Fruit fly (Drosophila melanogaster) whole organism, embryonic: Measurements from ENCODE around the gene CG12081.

Source experiments
- Adf1 ChIP-seq: fragments of 200-800 bp; sonication (Bioruptor generic); IDR thresholded peaks from 2 replicates; pipeline ENCODE4 v1.3.6; 2022; ENCODE audit warnings: missing biosample characterization, missing genetic modification characterization
- C15 ChIP-seq: fragments of 200-800 bp; sonication (Bioruptor generic); IDR thresholded peaks from 3 replicates; pipeline ENCODE4 v1.3.6; 2022; ENCODE audit warnings: missing biosample characterization, missing genetic modification characterization
- CG10147 ChIP-seq: fragments of 200-800 bp; sonication (Bioruptor generic); optimal IDR thresholded peaks from 2 replicates; lab custom pipeline; 2019; ENCODE audit warnings: missing biosample characterization, mild to moderate bottlenecking, missing genetic modification characterization, moderate library complexity
- CG10366 ChIP-seq: fragments of 200-800 bp; sonication (Bioruptor generic); IDR thresholded peaks from 2 replicates; pipeline ENCODE4 v1.3.6; 2022; ENCODE audit warnings: missing biosample characterization, missing genetic modification characterization
- CG10654 ChIP-seq: fragments of 200-800 bp; sonication (Bioruptor generic); optimal IDR thresholded peaks from 2 replicates; lab custom pipeline; 2016; ENCODE audit warnings: missing biosample characterization, missing genetic modification characterization
- CG11695 ChIP-seq: fragments of 200-800 bp; sonication (Bioruptor generic); IDR thresholded peaks from 3 replicates; pipeline ENCODE4 v1.3.6; 2022; ENCODE audit warnings: missing biosample characterization, missing genetic modification characterization
- CG12071 ChIP-seq: fragments of 200-800 bp; sonication (Bioruptor generic); optimal IDR thresholded peaks from 3 replicates; lab custom pipeline; 2018; ENCODE audit warnings: missing biosample characterization, mild to moderate bottlenecking, missing genetic modification characterization
- CG12299 ChIP-seq: fragments of 200-800 bp; sonication (Bioruptor generic); optimal IDR thresholded peaks from 2 replicates; lab custom pipeline; 2018; ENCODE audit warnings: missing biosample characterization, mild to moderate bottlenecking, missing genetic modification characterization
- CG12744 ChIP-seq: fragments of 200-800 bp; sonication (Bioruptor generic); optimal IDR thresholded peaks from 2 replicates; lab custom pipeline; 2016; ENCODE audit warnings: missing biosample characterization, missing genetic modification characterization
- CG12769 ChIP-seq: fragments of 200-800 bp; sonication (Bioruptor generic); optimal IDR thresholded peaks from 2 replicates; lab custom pipeline; 2019; ENCODE audit warnings: missing biosample characterization, mild to moderate bottlenecking, missing genetic modification characterization, moderate library complexity
- CG13287 ChIP-seq: fragments of 200-800 bp; sonication (Bioruptor generic); IDR thresholded peaks from 2 replicates; pipeline ENCODE4 v1.3.6; 2022; ENCODE audit warnings: missing biosample characterization, missing genetic modification characterization; ENCODE audit not compliant: partially characterized antibody
- CG15514 ChIP-seq: fragments of 200-800 bp; sonication (Bioruptor generic); optimal IDR thresholded peaks from 3 replicates; lab custom pipeline; 2017; ENCODE audit warnings: missing biosample characterization, missing genetic modification characterization, mild to moderate bottlenecking, moderate library complexity, missing genetic modification reagents
- CG17829 ChIP-seq: fragments of 200-800 bp; optimal IDR thresholded peaks from 2 replicates; lab custom pipeline; 2019; ENCODE audit warnings: missing biosample characterization, mild to moderate bottlenecking, missing genetic modification characterization, moderate library complexity
- CG2129 ChIP-seq: fragments of 200-800 bp; sonication (Bioruptor generic); IDR thresholded peaks from 2 replicates; pipeline ENCODE4 v1.3.6; 2022; ENCODE audit warnings: missing biosample characterization, missing genetic modification characterization; ENCODE audit not compliant: partially characterized antibody
- CG30403 ChIP-seq: fragments of 200-800 bp; sonication (Bioruptor generic); optimal IDR thresholded peaks from 3 replicates; lab custom pipeline; 2016; ENCODE audit warnings: missing biosample characterization, missing genetic modification characterization
- CG33213 ChIP-seq: fragments of 200-800 bp; sonication (Bioruptor generic); optimal IDR thresholded peaks from 3 replicates; lab custom pipeline; 2016; ENCODE audit warnings: missing biosample characterization, missing genetic modification characterization
- CG34224 ChIP-seq: fragments of 200-800 bp; sonication (Bioruptor generic); IDR thresholded peaks from 3 replicates; pipeline ENCODE4 v1.3.6; 2022; ENCODE audit warnings: missing biosample characterization, missing genetic modification characterization; ENCODE audit not compliant: partially characterized antibody
- CG7556 ChIP-seq: fragments of 200-800 bp; sonication (Bioruptor generic); optimal IDR thresholded peaks from 2 replicates; lab custom pipeline; 2017; ENCODE audit warnings: missing biosample characterization, mild to moderate bottlenecking, missing genetic modification characterization
- CG9609 ChIP-seq: fragments of 200-800 bp; sonication (Bioruptor generic); optimal IDR thresholded peaks from 3 replicates; lab custom pipeline; 2016; ENCODE audit warnings: missing biosample characterization, missing genetic modification characterization
- D19A ChIP-seq: fragments of 200-800 bp; optimal IDR thresholded peaks from 3 replicates; lab custom pipeline; 2019; ENCODE audit warnings: missing biosample characterization, mild to moderate bottlenecking, missing genetic modification characterization, moderate library complexity
- Dad ChIP-seq: fragments of 200-800 bp; sonication (Bioruptor generic); optimal IDR thresholded peaks from 3 replicates; lab custom pipeline; 2016; ENCODE audit warnings: missing biosample characterization, missing genetic modification characterization
- Dip2 ChIP-seq: fragments of 200-800 bp; sonication (Bioruptor generic); IDR thresholded peaks from 2 replicates; pipeline ENCODE4 v1.3.6; 2022; ENCODE audit warnings: missing biosample characterization, missing genetic modification characterization
- Dip3 ChIP-seq: fragments of 200-800 bp; sonication (Bioruptor generic); optimal IDR thresholded peaks from 3 replicates; lab custom pipeline; 2016; ENCODE audit warnings: missing biosample characterization, missing genetic modification characterization
- E2f2 ChIP-seq: fragments of 200-800 bp; sonication (Bioruptor generic); IDR thresholded peaks from 2 replicates; pipeline ENCODE4 v1.3.6; 2022; ENCODE audit warnings: missing biosample characterization, missing genetic modification characterization
- HLH3B ChIP-seq: fragments of 200-800 bp; sonication (Bioruptor generic); IDR thresholded peaks from 2 replicates; pipeline ENCODE4 v1.3.6; 2022; ENCODE audit warnings: missing biosample characterization, missing genetic modification characterization
- Hr3 ChIP-seq: fragments of 200-800 bp; sonication (Bioruptor generic); optimal IDR thresholded peaks from 3 replicates; lab custom pipeline; 2016; ENCODE audit warnings: missing biosample characterization, missing genetic modification characterization
- Lhr ChIP-seq: fragments of 200-800 bp; sonication (Bioruptor generic); optimal IDR thresholded peaks from 3 replicates; lab custom pipeline; 2017; ENCODE audit warnings: mild to moderate bottlenecking, missing biosample characterization, missing genetic modification reagents, missing genetic modification characterization
- Med ChIP-seq: fragments of 200-800 bp; sonication (Bioruptor generic); peaks from one replicate; lab custom pipeline; 2016; ENCODE audit warnings: missing biosample characterization, missing genetic modification characterization, mild to moderate bottlenecking, inconsistent platforms, moderate library complexity
- NC2α ChIP-seq: fragments of 200-800 bp; sonication (Bioruptor generic); optimal IDR thresholded peaks from 2 replicates; lab custom pipeline; 2016; ENCODE audit warnings: missing biosample characterization, missing genetic modification characterization
- Neu2 ChIP-seq: fragments of 200-800 bp; sonication (Bioruptor generic); optimal IDR thresholded peaks from 3 replicates; lab custom pipeline; 2016; ENCODE audit warnings: missing biosample characterization, missing genetic modification characterization, borderline replicate concordance
- Nf-YA ChIP-seq: fragments of 200-800 bp; sonication (Bioruptor generic); IDR thresholded peaks from 2 replicates; pipeline ENCODE4 v1.3.6; 2022; ENCODE audit warnings: missing biosample characterization, missing genetic modification characterization
- Opbp ChIP-seq: fragments of 200-800 bp; sonication (Bioruptor generic); IDR thresholded peaks from 3 replicates; pipeline ENCODE4 v1.3.6; 2022; ENCODE audit warnings: missing biosample characterization, missing genetic modification characterization; ENCODE audit not compliant: partially characterized antibody
- Sin3A ChIP-seq: fragments of >200 bp; optimal IDR thresholded peaks from 2 replicates; lab custom pipeline; 2018
- YL-1 ChIP-seq: fragments of 200-800 bp; sonication (Bioruptor generic); optimal IDR thresholded peaks from 3 replicates; lab custom pipeline; 2017; ENCODE audit warnings: missing biosample characterization, mild to moderate bottlenecking, missing genetic modification characterization
- abd-A ChIP-seq: fragments of 200-800 bp; sonication (Bioruptor generic); optimal IDR thresholded peaks from 3 replicates; lab custom pipeline; 2019; ENCODE audit warnings: missing biosample characterization, mild to moderate bottlenecking, missing genetic modification characterization, moderate library complexity
- ato ChIP-seq: fragments of 200-800 bp; sonication (Bioruptor generic); IDR thresholded peaks from 2 replicates; pipeline ENCODE4 v1.3.6; 2022; ENCODE audit warnings: missing biosample characterization, missing genetic modification characterization; ENCODE audit not compliant: partially characterized antibody
- cas ChIP-seq: fragments of 200-800 bp; sonication (Bioruptor generic); IDR thresholded peaks from 2 replicates; pipeline ENCODE4 v1.3.6; 2022; ENCODE audit warnings: missing biosample characterization, missing genetic modification characterization
- dan ChIP-seq: fragments of 200-800 bp; sonication (Bioruptor generic); IDR thresholded peaks from 2 replicates; pipeline ENCODE4 v1.3.6; 2022; ENCODE audit warnings: missing biosample characterization, missing genetic modification characterization
- dm ChIP-seq: fragments of 200-800 bp; sonication (Bioruptor generic); optimal IDR thresholded peaks from 3 replicates; lab custom pipeline; 2016; ENCODE audit warnings: missing biosample characterization, missing genetic modification characterization
- dmrt99B ChIP-seq: fragments of 200-800 bp; sonication (Bioruptor generic); optimal IDR thresholded peaks from 2 replicates; lab custom pipeline; 2018; ENCODE audit warnings: missing biosample characterization, mild to moderate bottlenecking, missing genetic modification characterization, moderate library complexity
- eve ChIP-seq, 2 experiments: fragments of >200 bp; optimal IDR thresholded peaks; 2 replicates each; lab custom pipeline; 2017; ENCODE audit warnings: missing biosample characterization in 2 of 2, missing genetic modification characterization in 2 of 2
- inv ChIP-seq: fragments of 200-800 bp; sonication (Bioruptor generic); IDR thresholded peaks from 2 replicates; pipeline ENCODE4 v1.3.6; 2022; ENCODE audit warnings: missing biosample characterization, missing genetic modification characterization; ENCODE audit not compliant: partially characterized antibody
- jigr1 ChIP-seq: fragments of 200-800 bp; sonication (Bioruptor generic); IDR thresholded peaks from 3 replicates; pipeline ENCODE4 v1.3.6; 2022; ENCODE audit warnings: missing biosample characterization, missing genetic modification characterization
- kay ChIP-seq: fragments of 200-800 bp; sonication (Bioruptor generic); optimal IDR thresholded peaks from 2 replicates; lab custom pipeline; 2016; ENCODE audit warnings: missing biosample characterization, missing genetic modification characterization
- lola ChIP-seq, 3 experiments: fragments of >200 bp in 2 of 3; fragments of 200-800 bp in 1 of 3; sonication (Bioruptor generic) in 1 of 3; optimal IDR thresholded peaks; 2 replicates each; lab custom pipeline; 2017 to 2019; ENCODE audit warnings: missing biosample characterization in 3 of 3, missing genetic modification characterization in 3 of 3, mild to moderate bottlenecking in 1 of 3, moderate library complexity in 1 of 3
- rib ChIP-seq: fragments of 200-800 bp; sonication (Bioruptor generic); IDR thresholded peaks from 2 replicates; pipeline ENCODE4 v1.3.6; 2022; ENCODE audit warnings: missing biosample characterization, missing genetic modification characterization
- unc-4 ChIP-seq: fragments of 200-800 bp; sonication (Bioruptor generic); IDR thresholded peaks from 2 replicates; pipeline ENCODE4 v1.3.6; 2022; ENCODE audit warnings: missing biosample characterization, missing genetic modification characterization; ENCODE audit not compliant: partially characterized antibody
- vfl ChIP-seq: fragments of 200-800 bp; sonication (Bioruptor generic); optimal IDR thresholded peaks from 2 replicates; lab custom pipeline; 2016; ENCODE audit warnings: missing biosample characterization, missing genetic modification characterization
- wdn ChIP-seq: fragments of 200-800 bp; sonication (Bioruptor generic); IDR thresholded peaks from 2 replicates; pipeline ENCODE4 v1.3.6; 2022; ENCODE audit warnings: missing biosample characterization, missing genetic modification characterization

Gene CG12081

DNA sequence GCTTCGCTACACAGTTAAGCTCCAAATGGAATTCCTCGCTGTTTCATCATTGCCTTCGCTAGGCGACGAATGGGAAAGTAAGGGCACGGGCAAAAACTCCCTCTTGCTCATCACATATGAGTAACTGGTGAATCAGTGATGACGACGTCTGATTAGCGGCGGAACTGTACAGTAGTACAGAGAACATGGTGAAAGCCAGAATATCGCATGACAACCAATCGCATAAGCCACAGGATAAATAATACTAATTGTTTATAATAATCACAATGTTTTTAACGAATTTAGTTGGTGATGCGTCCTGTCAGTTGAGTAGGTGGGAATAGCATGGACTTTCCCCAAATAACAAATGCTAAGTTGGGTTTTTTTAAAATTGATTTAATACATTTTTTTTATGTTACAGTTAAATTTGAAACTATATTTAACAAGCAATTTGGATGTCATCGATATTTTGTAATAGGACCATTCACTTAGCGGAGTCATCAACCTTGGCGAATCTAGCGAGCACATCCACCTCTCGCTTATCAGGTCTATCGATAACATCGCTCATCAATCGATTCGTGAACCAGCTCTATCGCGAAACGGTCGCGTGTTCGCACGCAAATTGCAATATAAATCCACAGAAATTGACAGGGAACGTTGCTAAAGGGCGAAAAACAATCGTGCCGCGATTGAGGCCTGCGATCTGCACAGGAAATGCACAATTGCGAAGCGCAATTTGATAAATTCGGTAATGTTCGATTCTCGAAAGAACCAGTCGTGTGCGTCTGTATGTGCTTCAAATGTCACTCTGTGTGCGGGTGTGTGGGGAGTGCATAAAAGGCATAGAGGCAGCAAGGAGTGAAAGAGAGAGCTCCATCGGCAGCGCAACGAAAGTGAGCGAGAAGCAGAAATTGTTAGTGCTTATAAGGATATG is 28.3 kb upstream of the CG12081 start, which contains the start of the genes CG12112 and Trf4-1 (continued):
- TF ChIP-seq CG17829 (tag; lab: Kevin White, UChicago), result no peak
- TF ChIP-seq Dip2 (GFP tag; lab: Robert Waterston, UW), result no peak
- no peak for TF ChIP-seq CG12744
- no peak for TF ChIP-seq wdn
- TF ChIP-seq Adf1 (GFP tag; lab: Robert Waterston, UW), result no peak
- TF ChIP-seq cas (GFP tag; lab: Robert Waterston, UW), result no peak
- no peak for TF ChIP-seq eve (GFP tag; optimal IDR thresholded peaks at IDR 0.05; lab: Kevin White, UChicago)
- peak; percentile 37; the same call in 1 of the 2 replicates for TF ChIP-seq CG2129 (GFP tag; lab: Robert Waterston, UW)
- peak; percentile 16; the same call in 1 of the 2 replicates for TF ChIP-seq E2f2 (GFP tag; lab: Robert Waterston, UW)
- TF ChIP-seq rib (GFP tag; lab: Robert Waterston, UW), result 0 out of 2 replicates have a peak, but pooled peaks have one; percentile 30
- peak; percentile 76 for TF ChIP-seq inv (GFP tag; lab: Robert Waterston, UW)
- TF ChIP-seq Nf-YA (GFP tag; lab: Robert Waterston, UW), result no peak
- TF ChIP-seq CG12299 (tag; lab: Kevin White, UChicago), result no peak
- TF ChIP-seq CG30403 (GFP tag; lab: Kevin White, UChicago), result peak; percentile 29
- peak; percentile 24 for TF ChIP-seq CG33213 (GFP tag; lab: Kevin White, UChicago)
- peak in 1 of 3 experiments; percentile 24 for TF ChIP-seq lola (GFP tag; optimal IDR thresholded peaks at IDR 0.05; lab: Kevin White, UChicago)
- TF ChIP-seq CG13287 (GFP tag; lab: Robert Waterston, UW), result peak; percentile 76
- TF ChIP-seq Dip3 (GFP tag; lab: Kevin White, UChicago), result no peak
- no peak for TF ChIP-seq NC2α (GFP tag; lab: Kevin White, UChicago)
- TF ChIP-seq Hr3, result no peak
- TF ChIP-seq dm (GFP tag; lab: Kevin White, UChicago), result peak; percentile 81
- peak; percentile 86 for TF ChIP-seq Sin3A (lab: Kevin White, UChicago)
- TF ChIP-seq D19A, result no peak
- TF ChIP-seq dan (GFP tag; lab: Robert Waterston, UW), result no peak
- TF ChIP-seq CG12769 (tag; lab: Kevin White, UChicago), result no peak
- peak; percentile 73 for TF ChIP-seq CG34224 (GFP tag; lab: Robert Waterston, UW)
- no peak for TF ChIP-seq Dad (GFP tag; lab: Kevin White, UChicago)
- peak; percentile 99 for TF ChIP-seq CG15514 (GFP tag; lab: Kevin White, UChicago)
- peak; percentile 78 for TF ChIP-seq Opbp (GFP tag; lab: Robert Waterston, UW)
- peak; percentile 66 for TF ChIP-seq abd-A (tag; lab: Kevin White, UChicago)
- TF ChIP-seq CG10366, result no peak
- TF ChIP-seq vfl (GFP tag; lab: Kevin White, UChicago), result no peak
- TF ChIP-seq ato, result peak; percentile 50; the same call in 1 of the 2 replicates
- TF ChIP-seq HLH3B (GFP tag; lab: Robert Waterston, UW), result no peak
- no peak for TF ChIP-seq dmrt99B (tag; lab: Kevin White, UChicago)
- peak; percentile 77 for TF ChIP-seq unc-4
- no peak for TF ChIP-seq C15
- TF ChIP-seq CG11695 (GFP tag; lab: Robert Waterston, UW), result no peak
- TF ChIP-seq CG10147 (GFP tag; lab: Kevin White, UChicago), result no peak
- TF ChIP-seq CG12071 (GFP tag; lab: Kevin White, UChicago), result no peak
- TF ChIP-seq CG10654, result no peak
- TF ChIP-seq YL-1 (GFP tag; lab: Kevin White, UChicago), result peak; percentile 56
- no peak for TF ChIP-seq CG7556 (GFP tag; lab: Kevin White, UChicago)
- TF ChIP-seq kay (GFP tag; lab: Kevin White, UChicago), result peak; percentile 61
- TF ChIP-seq Lhr, result peak; percentile 71
- TF ChIP-seq CG9609 (GFP tag; lab: Kevin White, UChicago), result no peak
- peak; percentile 77 for TF ChIP-seq Med
- no peak for TF ChIP-seq Neu2
- peak; percentile 64; the same call in 1 of the 3 replicates for TF ChIP-seq jigr1 (GFP tag; lab: Robert Waterston, UW)
